Fruit fly (Drosophila melanogaster) whole organism, embryonic: ENCODE results near the gene CG18765.
A peak's percentile ranks its signal among the peaks of the same experiment; 100 is the strongest.

ENCODE experiments used
- Atf-2 ChIP-seq: fragments of 200-800 bp; sonication (Bioruptor generic); optimal IDR thresholded peaks from 2 replicates; lab custom pipeline; 2016; ENCODE audit warnings: missing biosample characterization, missing genetic modification characterization
- Bteb2 ChIP-seq: fragments of 200-800 bp; sonication (Bioruptor generic); optimal IDR thresholded peaks from 2 replicates; lab custom pipeline; 2016; ENCODE audit warnings: missing biosample characterization, missing genetic modification characterization
- CG11696 ChIP-seq: fragments of 200-800 bp; sonication (Bioruptor generic); IDR thresholded peaks from 2 replicates; pipeline ENCODE4 v1.3.6; 2022; ENCODE audit warnings: missing biosample characterization, missing genetic modification characterization
- CG12071 ChIP-seq: fragments of 200-800 bp; sonication (Bioruptor generic); optimal IDR thresholded peaks from 3 replicates; lab custom pipeline; 2018; ENCODE audit warnings: missing biosample characterization, mild to moderate bottlenecking, missing genetic modification characterization
- CG12155 ChIP-seq: fragments of 200-800 bp; sonication (Bioruptor generic); optimal IDR thresholded peaks from 3 replicates; lab custom pipeline; 2016; ENCODE audit warnings: missing biosample characterization, missing genetic modification characterization
- CG13287 ChIP-seq: fragments of 200-800 bp; sonication (Bioruptor generic); IDR thresholded peaks from 2 replicates; pipeline ENCODE4 v1.3.6; 2022; ENCODE audit warnings: missing biosample characterization, missing genetic modification characterization; ENCODE audit not compliant: partially characterized antibody
- CG13296 ChIP-seq: fragments of 200-800 bp; sonication (Bioruptor generic); optimal IDR thresholded peaks from 3 replicates; lab custom pipeline; 2018; ENCODE audit warnings: missing biosample characterization, mild to moderate bottlenecking, missing genetic modification characterization
- CG17359 ChIP-seq: fragments of 200-800 bp; sonication (Bioruptor generic); optimal IDR thresholded peaks from 3 replicates; lab custom pipeline; 2018; ENCODE audit warnings: missing biosample characterization, mild to moderate bottlenecking, missing genetic modification characterization, moderate library complexity
- CG17385 ChIP-seq: fragments of 200-800 bp; sonication (Bioruptor generic); optimal IDR thresholded peaks from 3 replicates; lab custom pipeline; 2018; ENCODE audit warnings: missing biosample characterization, mild to moderate bottlenecking, missing genetic modification characterization
- CG18011 ChIP-seq: fragments of 200-800 bp; sonication (Bioruptor generic); optimal IDR thresholded peaks from 2 replicates; lab custom pipeline; 2017; ENCODE audit warnings: missing biosample characterization, missing genetic modification characterization, mild to moderate bottlenecking, moderate library complexity, missing genotype
- CG18764 ChIP-seq: fragments of 200-800 bp; sonication (Bioruptor generic); optimal IDR thresholded peaks from 3 replicates; lab custom pipeline; 2016; ENCODE audit warnings: missing biosample characterization, missing genetic modification characterization
- CG3281 ChIP-seq: fragments of 200-800 bp; sonication (Bioruptor generic); optimal IDR thresholded peaks from 3 replicates; lab custom pipeline; 2017; ENCODE audit warnings: missing biosample characterization, mild to moderate bottlenecking, missing genetic modification characterization
- CG33213 ChIP-seq: fragments of 200-800 bp; sonication (Bioruptor generic); optimal IDR thresholded peaks from 3 replicates; lab custom pipeline; 2016; ENCODE audit warnings: missing biosample characterization, missing genetic modification characterization
- CG3847 ChIP-seq: fragments of 200-800 bp; sonication (Bioruptor generic); IDR thresholded peaks from 2 replicates; pipeline ENCODE4 v1.3.6; 2022; ENCODE audit warnings: missing biosample characterization, missing genetic modification characterization
- CG5953 ChIP-seq: fragments of 200-800 bp; sonication (Bioruptor generic); IDR thresholded peaks from 2 replicates; pipeline ENCODE4 v1.3.6; 2022; ENCODE audit warnings: missing biosample characterization, missing genetic modification characterization
- CG6813 ChIP-seq: fragments of 200-800 bp; sonication (Bioruptor generic); optimal IDR thresholded peaks from 2 replicates; lab custom pipeline; 2017; ENCODE audit warnings: missing biosample characterization, missing genetic modification characterization, mild to moderate bottlenecking, moderate library complexity, missing genetic modification reagents
- CG7357 ChIP-seq: fragments of 200-800 bp; sonication (Bioruptor generic); IDR thresholded peaks from 3 replicates; pipeline ENCODE4 v1.3.6; 2022; ENCODE audit warnings: missing biosample characterization, missing genetic modification characterization
- CG7786 ChIP-seq: fragments of 200-800 bp; sonication (Bioruptor generic); optimal IDR thresholded peaks from 2 replicates; lab custom pipeline; 2016; ENCODE audit warnings: missing biosample characterization, missing genetic modification characterization
- CG8944 ChIP-seq: fragments of 200-800 bp; sonication (Bioruptor generic); optimal IDR thresholded peaks from 3 replicates; lab custom pipeline; 2016; ENCODE audit warnings: missing biosample characterization, missing genetic modification characterization
- CTCF ChIP-seq: fragments of 200-800 bp; sonication (Bioruptor generic); optimal IDR thresholded peaks from 2 replicates; lab custom pipeline; 2017; ENCODE audit warnings: missing biosample characterization, mild to moderate bottlenecking, missing genetic modification characterization, moderate library complexity
- Chrac-16 ChIP-seq: fragments of 200-800 bp; sonication (Bioruptor generic); optimal IDR thresholded peaks from 3 replicates; lab custom pipeline; 2016; ENCODE audit warnings: missing biosample characterization, missing genetic modification characterization
- E2f2 ChIP-seq: fragments of 200-800 bp; sonication (Bioruptor generic); IDR thresholded peaks from 2 replicates; pipeline ENCODE4 v1.3.6; 2022; ENCODE audit warnings: missing biosample characterization, missing genetic modification characterization
- Ets65A ChIP-seq: fragments of 200-800 bp; sonication (Bioruptor generic); peaks from one replicate; lab custom pipeline; 2016; ENCODE audit warnings: missing biosample characterization, missing genetic modification characterization
- Fer2 ChIP-seq: fragments of 200-800 bp; sonication (Bioruptor generic); optimal IDR thresholded peaks from 2 replicates; lab custom pipeline; 2018; ENCODE audit warnings: missing biosample characterization, mild to moderate bottlenecking, missing genetic modification characterization, moderate library complexity
- HLH54F ChIP-seq: fragments of 200-800 bp; sonication (Bioruptor generic); optimal IDR thresholded peaks from 3 replicates; lab custom pipeline; 2016; ENCODE audit warnings: missing biosample characterization, missing genetic modification characterization
- Jarid2 ChIP-seq: fragments of 200-800 bp; sonication (Bioruptor generic); optimal IDR thresholded peaks from 3 replicates; lab custom pipeline; 2017; ENCODE audit warnings: mild to moderate bottlenecking, missing biosample characterization, missing genetic modification reagents, missing genetic modification characterization
- Lim3 ChIP-seq: fragments of 200-800 bp; sonication (Bioruptor generic); IDR thresholded peaks from 2 replicates; pipeline ENCODE4 v1.3.6; 2022; ENCODE audit warnings: missing biosample characterization, missing genetic modification characterization
- MBD-R2 ChIP-seq: fragments of 200-800 bp; sonication (Bioruptor generic); IDR thresholded peaks from 2 replicates; pipeline ENCODE4 v1.3.6; 2022; ENCODE audit warnings: missing biosample characterization, missing genetic modification characterization
- MESR4 ChIP-seq: fragments of 200-800 bp; sonication (Bioruptor generic); optimal IDR thresholded peaks from 2 replicates; lab custom pipeline; 2018; ENCODE audit warnings: missing biosample characterization, mild to moderate bottlenecking, missing genetic modification characterization, moderate library complexity
- Max ChIP-seq: fragments of 200-800 bp; sonication (Bioruptor generic); optimal IDR thresholded peaks from 2 replicates; lab custom pipeline; 2016; ENCODE audit warnings: missing biosample characterization, mild to moderate bottlenecking, missing genetic modification characterization
- Mes4 ChIP-seq: fragments of 200-800 bp; sonication (Bioruptor generic); optimal IDR thresholded peaks from 2 replicates; lab custom pipeline; 2016; ENCODE audit warnings: missing biosample characterization, missing genetic modification characterization
- Ptx1 ChIP-seq: fragments of 200-800 bp; sonication (Bioruptor generic); IDR thresholded peaks from 2 replicates; pipeline ENCODE4 v1.3.6; 2022; ENCODE audit warnings: missing biosample characterization, missing genetic modification characterization
- Sry-β ChIP-seq: fragments of 200-800 bp; sonication (Bioruptor generic); optimal IDR thresholded peaks from 2 replicates; lab custom pipeline; 2018; ENCODE audit warnings: missing biosample characterization, mild to moderate bottlenecking, missing genetic modification characterization, moderate library complexity
- al ChIP-seq: fragments of 200-800 bp; sonication (Bioruptor generic); IDR thresholded peaks from 2 replicates; pipeline ENCODE4 v1.3.6; 2022; ENCODE audit warnings: missing biosample characterization, missing genetic modification characterization
- chn ChIP-seq: fragments of 200-800 bp; sonication (Bioruptor generic); optimal IDR thresholded peaks from 2 replicates; lab custom pipeline; 2016; ENCODE audit warnings: missing biosample characterization, missing genetic modification characterization
- dm ChIP-seq: fragments of 200-800 bp; sonication (Bioruptor generic); optimal IDR thresholded peaks from 3 replicates; lab custom pipeline; 2016; ENCODE audit warnings: missing biosample characterization, missing genetic modification characterization
- eyg ChIP-seq: fragments of 200-800 bp; sonication (Bioruptor generic); optimal IDR thresholded peaks from 3 replicates; lab custom pipeline; 2016; ENCODE audit warnings: missing biosample characterization, missing genetic modification characterization
- fd102C ChIP-seq: fragments of 200-800 bp; sonication (Bioruptor generic); optimal IDR thresholded peaks from 2 replicates; lab custom pipeline; 2018; ENCODE audit warnings: missing biosample characterization, mild to moderate bottlenecking, missing genetic modification characterization, moderate library complexity
- grn ChIP-seq: fragments of 200-800 bp; sonication (Bioruptor generic); optimal IDR thresholded peaks from 3 replicates; lab custom pipeline; 2017; ENCODE audit warnings: missing biosample characterization, missing genetic modification characterization
- her ChIP-seq: fragments of 200-800 bp; sonication (Bioruptor generic); optimal IDR thresholded peaks from 2 replicates; lab custom pipeline; 2016; ENCODE audit warnings: missing biosample characterization, missing genetic modification characterization
- hkb ChIP-seq, 2 experiments: fragments of 200-800 bp in 1 of 2; fragments of >200 bp in 1 of 2; sonication (Bioruptor generic) in 1 of 2; IDR thresholded peaks in 1 of 2; optimal IDR thresholded peaks in 1 of 2; 2 replicates each; pipeline versions ENCODE4 v1.3.6 to Lab custom; 2017 to 2022; ENCODE audit warnings: missing biosample characterization in 1 of 2, missing genetic modification characterization in 1 of 2
- mirr ChIP-seq: fragments of 200-800 bp; sonication (Bioruptor generic); optimal IDR thresholded peaks from 3 replicates; lab custom pipeline; 2018; ENCODE audit warnings: missing biosample characterization, mild to moderate bottlenecking, missing genetic modification characterization
- pnt ChIP-seq: fragments of 200-800 bp; sonication (Bioruptor generic); optimal IDR thresholded peaks from 3 replicates; lab custom pipeline; 2016; ENCODE audit warnings: missing biosample characterization, missing genetic modification characterization
- prd ChIP-seq, 3 experiments: fragments of >200 bp in 2 of 3; fragments of 200-800 bp in 1 of 3; sonication (Bioruptor generic) in 1 of 3; optimal IDR thresholded peaks in 2 of 3; IDR thresholded peaks in 1 of 3; 2 replicates in 2 of 3; 3 replicates in 1 of 3; pipeline versions ENCODE4 v1.3.6 to Lab custom; 2017 to 2022; ENCODE audit warnings: missing biosample characterization in 1 of 3, missing genetic modification characterization in 1 of 3
- pros ChIP-seq: fragments of 200-800 bp; sonication (Bioruptor generic); optimal IDR thresholded peaks from 3 replicates; lab custom pipeline; 2019; ENCODE audit warnings: missing biosample characterization, mild to moderate bottlenecking, missing genetic modification characterization, moderate library complexity
- tin ChIP-seq: fragments of 200-800 bp; sonication (Bioruptor generic); optimal IDR thresholded peaks from 3 replicates; lab custom pipeline; 2016; ENCODE audit warnings: missing biosample characterization, missing genetic modification characterization
- trem ChIP-seq: fragments of 200-800 bp; optimal IDR thresholded peaks from 3 replicates; lab custom pipeline; 2019; ENCODE audit warnings: missing biosample characterization, mild to moderate bottlenecking, missing genetic modification characterization, moderate library complexity
- unc-4 ChIP-seq: fragments of 200-800 bp; sonication (Bioruptor generic); IDR thresholded peaks from 2 replicates; pipeline ENCODE4 v1.3.6; 2022; ENCODE audit warnings: missing biosample characterization, missing genetic modification characterization; ENCODE audit not compliant: partially characterized antibody
- vvl ChIP-seq: fragments of 200-800 bp; sonication (Bioruptor generic); IDR thresholded peaks from 2 replicates; pipeline ENCODE4 v1.3.6; 2022; ENCODE audit warnings: missing biosample characterization, missing genetic modification characterization
- z ChIP-seq: fragments of 200-800 bp; sonication (Bioruptor generic); IDR thresholded peaks from 3 replicates; pipeline ENCODE4 v1.3.6; 2022; ENCODE audit warnings: missing biosample characterization, missing genetic modification characterization

Gene CG18765

DNA sequence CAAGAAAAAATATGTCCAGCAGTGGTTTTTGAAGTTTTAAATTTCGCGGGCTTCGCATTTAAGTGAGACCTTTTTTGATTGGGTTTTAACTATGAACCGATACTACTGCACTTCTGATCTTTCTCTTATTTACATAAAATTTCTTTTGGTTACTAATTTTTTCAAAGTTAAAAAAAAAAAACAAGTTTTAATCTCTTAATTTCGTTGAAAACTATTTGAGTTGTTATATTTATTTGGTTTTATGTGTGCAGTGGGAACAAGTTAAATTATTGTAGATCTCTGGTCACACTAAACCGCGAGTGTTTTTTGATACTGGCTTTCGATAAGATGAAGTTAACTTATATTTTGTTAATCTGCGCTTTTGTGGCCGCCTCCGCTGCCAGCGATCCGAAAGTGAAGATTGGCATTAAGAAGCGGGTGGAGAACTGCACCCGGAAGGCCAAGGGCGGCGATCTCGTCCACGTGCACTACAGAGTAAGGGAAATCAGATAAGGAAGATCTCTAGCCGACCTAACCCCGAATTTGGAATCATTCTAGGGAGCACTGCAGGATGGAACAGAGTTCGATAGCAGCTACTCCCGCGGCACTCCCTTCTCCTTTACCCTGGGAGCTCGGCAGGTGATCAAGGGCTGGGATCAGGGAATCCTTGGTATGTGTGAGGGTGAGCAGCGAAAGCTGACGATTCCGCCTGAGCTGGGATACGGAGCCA is 17.5 kb downstream of the CG18765 start, which contains the start of gene CG14715 (continued):
- no peak for TF ChIP-seq CG12071
- no peak for TF ChIP-seq Lim3
- no peak for TF ChIP-seq Sry-β (GFP tag; lab: Kevin White, UChicago)
- 0 out of 2 replicates have a peak, but pooled peaks have one; percentile 19 for TF ChIP-seq al (GFP tag; lab: Robert Waterston, UW)
- peak; percentile 94 for TF ChIP-seq E2f2 (GFP tag; lab: Robert Waterston, UW)
- peak; percentile 53 for TF ChIP-seq chn (GFP tag; lab: Kevin White, UChicago)
- peak; percentile 42 for TF ChIP-seq CG12155
- no peak for TF ChIP-seq hkb (optimal IDR thresholded peaks at IDR 0.05; lab: Kevin White, UChicago)
- peak; percentile 64 for TF ChIP-seq hkb (GFP tag; IDR thresholded peaks at IDR 0.05; lab: Robert Waterston, UW)
- TF ChIP-seq fd102C, result no peak
- peak; percentile 23 for TF ChIP-seq CTCF (GFP tag; lab: Kevin White, UChicago)
- no peak for TF ChIP-seq CG3281 (GFP tag; lab: Kevin White, UChicago)
- no peak for TF ChIP-seq CG18011 (GFP tag; lab: Kevin White, UChicago)
- TF ChIP-seq CG11696 (GFP tag; lab: Robert Waterston, UW), result no peak
- TF ChIP-seq prd (optimal IDR thresholded peaks at IDR 0.05; lab: Kevin White, UChicago), result no peak
- TF ChIP-seq prd (GFP tag; IDR thresholded peaks at IDR 0.05; lab: Robert Waterston, UW), result peak; percentile 71
- peak; percentile 85 for TF ChIP-seq Ets65A (GFP tag; lab: Kevin White, UChicago)
- TF ChIP-seq CG7786 (GFP tag; lab: Kevin White, UChicago), result peak; percentile 1
- peak; percentile 8 for TF ChIP-seq CG18764 (GFP tag; lab: Kevin White, UChicago)
- TF ChIP-seq grn (GFP tag; lab: Kevin White, UChicago), result peak; percentile 98
- TF ChIP-seq MESR4 (GFP tag; lab: Kevin White, UChicago), result peak; percentile 49
- TF ChIP-seq unc-4 (GFP tag; lab: Robert Waterston, UW), result peak; percentile 51; the same call in 1 of the 2 replicates
- no peak for TF ChIP-seq z
- no peak for TF ChIP-seq CG13296 (GFP tag; lab: Kevin White, UChicago)
- peak; percentile 29 for TF ChIP-seq Max (GFP tag; lab: Kevin White, UChicago)
- TF ChIP-seq tin, result peak; percentile 44
- TF ChIP-seq CG8944 (GFP tag; lab: Kevin White, UChicago), result peak; percentile 35
- TF ChIP-seq pros, result no peak
- no peak for TF ChIP-seq CG6813
- peak; percentile 72 for TF ChIP-seq CG13287 (GFP tag; lab: Robert Waterston, UW)
- peak; percentile 4 for TF ChIP-seq HLH54F (GFP tag; lab: Kevin White, UChicago)
- TF ChIP-seq Ptx1 (GFP tag; lab: Robert Waterston, UW), result peak; percentile 75
- peak; percentile 39 for TF ChIP-seq Chrac-16
- TF ChIP-seq eyg (GFP tag; lab: Kevin White, UChicago), result no peak
- no peak for TF ChIP-seq Fer2
- TF ChIP-seq CG5953 (GFP tag; lab: Robert Waterston, UW), result no peak
- peak; percentile 62 for TF ChIP-seq dm
- TF ChIP-seq mirr (GFP tag; lab: Kevin White, UChicago), result no peak
- no peak for TF ChIP-seq Atf-2 (GFP tag; lab: Kevin White, UChicago)
- peak; percentile 16 for TF ChIP-seq CG17385 (GFP tag; lab: Kevin White, UChicago)
- TF ChIP-seq pnt (GFP tag; lab: Kevin White, UChicago), result peak; percentile 55
- TF ChIP-seq Jarid2 (GFP tag; lab: Kevin White, UChicago), result no peak
- peak; percentile 72 for TF ChIP-seq CG3847 (GFP tag; lab: Robert Waterston, UW)
- TF ChIP-seq vvl (GFP tag; lab: Robert Waterston, UW), result peak; percentile 70
- no peak for TF ChIP-seq her (GFP tag; lab: Kevin White, UChicago)
- TF ChIP-seq Mes4 (GFP tag; lab: Kevin White, UChicago), result peak; percentile 13
- peak; percentile 98 for TF ChIP-seq CG7357 (GFP tag; lab: Robert Waterston, UW)
- no peak for TF ChIP-seq Bteb2 (GFP tag; lab: Kevin White, UChicago)
- peak; percentile 64 for TF ChIP-seq CG33213
- TF ChIP-seq MBD-R2 (GFP tag; lab: Robert Waterston, UW), result peak; percentile 67
- TF ChIP-seq CG17359 (tag; lab: Kevin White, UChicago), result peak; percentile 23
- TF ChIP-seq trem (tag; lab: Kevin White, UChicago), result peak; percentile 65
